Worm (Caenorhabditis elegans): ENCODE measurements around the gene acox-1.5.
A peak's percentile ranks its signal among the peaks of the same experiment; 100 is the strongest.

The acox-1.5 gene

DNA sequence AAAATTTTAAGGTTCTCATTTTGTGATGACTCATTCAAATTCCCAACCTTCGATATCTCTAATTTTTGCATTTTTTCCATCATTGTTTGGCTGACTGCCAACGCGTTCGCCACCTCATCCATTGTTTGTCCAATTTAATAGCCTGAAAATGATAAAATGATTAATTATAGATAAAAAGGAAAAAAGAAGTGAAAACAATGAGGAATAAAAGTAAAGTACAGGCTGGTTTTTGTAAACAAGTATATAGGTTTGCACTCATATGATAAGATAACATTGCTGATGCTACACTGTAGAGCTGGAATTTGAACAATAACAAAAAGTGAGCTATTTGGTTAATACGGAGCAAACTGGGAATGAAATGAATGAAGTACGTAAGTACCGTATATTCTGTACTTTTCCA lies 9.8 kb downstream of the acox-1.5 start, which contains the start of gene C48B4.3:
TSS of gene C48B4.3 (minus strand) at position 149 of the 400 bp plus-strand sequence.
- TF ChIP-seq him-1 (tag; optimal IDR thresholded peaks at IDR 0.05) (no peak), bed-2 (GFP tag; IDR thresholded peaks at IDR 0.05) (no peak), zim-3 (tag; optimal IDR thresholded peaks at IDR 0.05) (no peak), Y79H2A.3 (GFP tag; conservative IDR thresholded peaks at IDR 0.05) (no peak), snpc-1.3 (tag; optimal IDR thresholded peaks at IDR 0.05; ENCODE audit: insufficient read depth) (no peak), atf-7 (tag; optimal IDR thresholded peaks at IDR 0.05) (no peak), unc-130 (GFP tag; optimal IDR thresholded peaks at IDR 0.05) (no peak)

ce11 chrIII:9580039-9580891 lies 11.7 kb downstream of the acox-1.5 start, which contains the start of gene ced-7:
ced-7 (minus strand) TSS chrIII:9580089.
- TF ChIP-seq cebp-1 (GFP tag; IDR thresholded peaks at IDR 0.05) (no peak), cebp-1 (tag; optimal IDR thresholded peaks at IDR 0.05) (peak; percentile 82), attf-5 (GFP tag; optimal IDR thresholded peaks at IDR 0.05) (peak; percentile 18), rcor-1 (GFP tag; IDR thresholded peaks at IDR 0.05) (no peak), sdz-38 (tag; optimal IDR thresholded peaks at IDR 0.05) (no peak)

DNA sequence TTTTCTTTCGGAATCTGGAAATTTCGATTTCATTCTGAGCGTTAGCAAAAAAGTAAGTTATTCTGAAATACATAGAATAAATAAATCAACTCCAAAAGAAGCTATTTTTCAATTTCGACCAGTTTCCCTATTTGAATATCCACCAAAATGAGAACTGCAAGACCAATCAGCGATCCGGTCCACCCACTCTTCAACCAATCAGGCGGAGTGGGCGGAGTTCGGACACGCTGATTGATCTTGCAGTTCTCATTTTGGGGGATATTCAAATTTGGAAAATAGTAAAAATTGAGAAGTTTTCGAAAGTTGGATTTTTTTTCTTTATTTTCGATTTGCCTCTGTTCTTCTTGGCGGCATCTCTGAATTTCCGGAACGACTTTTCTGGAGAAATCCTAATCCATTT lies 21.1 kb downstream of the acox-1.5 start:
- TF ChIP-seq let-607 (tag; optimal IDR thresholded peaks at IDR 0.05) (peak; percentile 73 to 95), nfyb-1 (GFP tag; IDR thresholded peaks at IDR 0.05) (peak; percentile 99), efl-1 (GFP tag; optimal IDR thresholded peaks at IDR 0.05) (peak; percentile 50), Y95B8A.8 (GFP tag; IDR thresholded peaks at IDR 0.05) (no peak), lin-35 (GFP tag; optimal IDR thresholded peaks at IDR 0.05) (peak in 1 of 3 experiments; percentile 26), lin-54 (GFP tag; optimal IDR thresholded peaks at IDR 0.05) (peak; percentile 28), ceh-91 (GFP tag; IDR thresholded peaks at IDR 0.05) (no peak), mcd-1 (GFP tag; IDR thresholded peaks at IDR 0.05) (0 out of 2 replicates have a peak, but pooled peaks have one; percentile 12), snpc-4 (GFP tag; optimal IDR thresholded peaks at IDR 0.05) (no peak), snpc-4 (tag; optimal IDR thresholded peaks at IDR 0.05) (no peak), nfya-2 (GFP tag; IDR thresholded peaks at IDR 0.05) (peak; percentile 98)

DNA sequence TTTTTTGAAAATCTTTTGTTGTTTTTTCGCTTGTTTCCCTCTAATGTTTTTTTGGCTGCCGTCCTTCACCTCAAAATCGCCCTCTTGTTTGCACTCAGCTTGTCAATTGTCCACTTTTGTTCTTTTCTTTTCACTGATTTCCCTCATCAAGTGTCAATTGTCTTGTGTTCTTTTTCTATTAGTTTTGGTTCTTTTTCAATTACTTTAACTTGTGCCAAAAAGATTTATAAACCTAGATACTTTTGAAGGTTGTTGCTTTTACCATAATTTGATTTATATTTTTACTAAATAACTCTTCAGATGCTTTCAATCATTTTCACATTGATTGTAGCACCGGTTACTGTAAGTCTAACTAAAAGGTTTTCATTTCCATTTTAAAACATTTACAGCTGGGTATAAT lies 23.5 kb downstream of the acox-1.5 start, which contains the start of gene C48B4.13:
TSS of gene C48B4.13 (plus strand) at position 301 of the 400 bp plus-strand sequence.
- TF ChIP-seq bed-2 (GFP tag; IDR thresholded peaks at IDR 0.05): no peak
- no peak for TF ChIP-seq fkh-3 (tag; optimal IDR thresholded peaks at IDR 0.05)
- no peak for TF ChIP-seq lir-1 (GFP tag; conservative IDR thresholded peaks at IDR 0.05)
- no peak for TF ChIP-seq attf-6 (GFP tag; IDR thresholded peaks at IDR 0.05)
- no peak for TF ChIP-seq T26A5.8 (tag; optimal IDR thresholded peaks at IDR 0.05)
- TF ChIP-seq hlh-12 (tag; optimal IDR thresholded peaks at IDR 0.05): no peak
- no peak for TF ChIP-seq F22D6.2 (tag; optimal IDR thresholded peaks at IDR 0.05)
- TF ChIP-seq dox-1 (GFP tag; IDR thresholded peaks at IDR 0.05): no peak
- TF ChIP-seq ceh-58 (GFP tag; IDR thresholded peaks at IDR 0.05): no peak
- TF ChIP-seq ama-1 (optimal IDR thresholded peaks at IDR 0.05): no peak
- no peak for TF ChIP-seq ama-1 (GFP tag; optimal IDR thresholded peaks at IDR 0.05)
- no peak for TF ChIP-seq somi-1 (GFP tag; optimal IDR thresholded peaks at IDR 0.05)
- no peak for TF ChIP-seq ceh-91 (GFP tag; IDR thresholded peaks at IDR 0.05)
- no peak for TF ChIP-seq mcd-1 (GFP tag; IDR thresholded peaks at IDR 0.05)
